Worm (Caenorhabditis elegans): ENCODE data around the gene emc-6.

Gene emc-6

ce11 chrIV:7712252-7712651 lies 2.7 kb upstream of the emc-6 start:
- TF ChIP-seq unc-62 (GFP tag; optimal IDR thresholded peaks at IDR 0.05), result no peak

- TF ChIP-seq unc-62 (GFP tag; optimal IDR thresholded peaks at IDR 0.05), result no peak
Measured at ce11 chrIV:7710824-7711223, 1.3 kb upstream of the emc-6 start, which contains the start of gene nhr-8. nhr-8 (plus strand) TSS chrIV:7710983.

DNA sequence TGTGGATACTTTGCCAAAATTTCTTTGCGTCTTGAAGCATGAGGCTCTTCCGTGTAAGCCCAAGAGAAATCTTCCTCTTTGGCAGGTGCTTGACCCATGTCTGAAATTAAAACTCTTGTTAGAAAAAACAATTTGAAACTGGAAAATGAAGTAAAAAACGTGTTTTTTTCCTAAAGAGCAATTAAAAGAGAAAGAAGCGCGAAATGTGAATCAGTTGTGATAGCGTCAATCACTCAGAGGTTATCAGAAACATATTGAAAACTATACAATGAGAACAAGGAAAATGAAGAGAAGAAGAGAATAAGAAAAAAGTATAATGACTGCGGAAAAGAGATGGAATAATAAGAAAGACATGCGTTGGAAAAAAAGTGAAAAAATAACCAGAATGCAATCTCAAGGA lies 2.7 kb downstream of the emc-6 start, which contains the start of gene F33D4.4:
Gene F33D4.4, minus strand, starts transcription at position 101 of the 400 bp plus-strand sequence.
- no peak for TF ChIP-seq unc-62 (GFP tag; optimal IDR thresholded peaks at IDR 0.05)

ce11 chrIV:7698320-7698719 lies 11.2 kb downstream of the emc-6 start, which contains the start of gene flp-13:
flp-13 (minus strand) TSS chrIV:7698420.
- TF ChIP-seq unc-62 (GFP tag; optimal IDR thresholded peaks at IDR 0.05), result no peak

DNA sequence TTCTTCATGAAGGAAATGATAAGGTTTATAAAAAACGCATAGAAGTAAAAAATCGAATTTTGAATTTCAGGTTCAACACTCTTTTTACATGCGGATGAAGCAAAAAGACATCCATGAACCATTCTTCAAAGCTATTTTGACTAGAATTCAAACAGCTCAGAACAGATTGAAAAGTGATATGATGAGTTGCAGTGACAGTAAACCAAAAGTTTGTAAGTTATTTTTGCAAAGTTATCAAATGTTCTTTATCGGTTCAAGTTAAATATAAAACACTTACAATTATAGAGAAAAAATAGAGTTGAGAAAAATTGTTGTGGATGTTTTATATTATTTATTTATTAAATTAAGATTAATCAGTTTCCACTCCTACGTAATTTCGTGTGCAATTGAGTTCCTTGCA lies 17.1 kb downstream of the emc-6 start:
- no peak for TF ChIP-seq unc-62 (GFP tag; optimal IDR thresholded peaks at IDR 0.05)

- TF ChIP-seq unc-62 (GFP tag; optimal IDR thresholded peaks at IDR 0.05), result no peak
Measured at ce11 chrIV:7689326-7689725, 20.2 kb downstream of the emc-6 start.

ce11 chrIV:7679120-7679519 lies 30.4 kb downstream of the emc-6 start:
- TF ChIP-seq unc-62 (GFP tag; optimal IDR thresholded peaks at IDR 0.05), result no peak

- TF ChIP-seq unc-62 (GFP tag; optimal IDR thresholded peaks at IDR 0.05), result no peak
Measured at ce11 chrIV:7674874-7675273, 34.7 kb downstream of the emc-6 start, which contains the start of gene itr-1. itr-1 (plus strand) TSS chrIV:7675174.

ce11 chrIV:7672872-7673271 lies 36.7 kb downstream of the emc-6 start, which contains the start of gene C08G9.2:
C08G9.2 (minus strand) TSS chrIV:7672972.
- TF ChIP-seq unc-62 (GFP tag; optimal IDR thresholded peaks at IDR 0.05), result no peak

ce11 chrIV:7663006-7663405 lies 46.5 kb downstream of the emc-6 start:
- TF ChIP-seq unc-62 (GFP tag; optimal IDR thresholded peaks at IDR 0.05), result no peak

DNA sequence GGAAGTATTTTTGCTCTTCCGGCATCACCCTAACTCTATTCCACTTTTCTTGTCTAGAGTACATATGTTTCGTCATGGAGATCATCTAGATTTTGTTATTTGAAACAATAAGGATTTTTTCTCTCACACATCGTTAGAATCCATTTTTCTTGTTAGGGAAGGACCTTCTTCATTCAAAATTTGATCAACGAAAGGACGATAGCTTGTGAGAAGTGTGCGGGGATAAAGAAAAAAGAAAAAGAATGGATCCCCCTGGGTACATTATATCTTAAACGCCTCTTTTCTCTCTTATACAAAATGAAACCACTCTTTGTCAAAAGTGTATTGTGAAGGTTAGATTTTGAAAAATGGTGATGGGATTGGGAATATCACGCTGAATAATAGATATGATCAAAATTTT lies 48.0 kb downstream of the emc-6 start:
- no peak for TF ChIP-seq unc-62 (GFP tag; optimal IDR thresholded peaks at IDR 0.05)

- no peak for TF ChIP-seq unc-62 (GFP tag; optimal IDR thresholded peaks at IDR 0.05)
Measured at ce11 chrIV:7659481-7659880, 50.1 kb downstream of the emc-6 start.
